Fruit fly (Drosophila melanogaster) whole organism, pupa: ENCODE data around the gene prt.

ENCODE experiments used
- CG10348 ChIP-seq: fragments of 200-800 bp; sonication (Bioruptor generic); IDR thresholded peaks from 2 replicates; pipeline ENCODE4 v1.3.6; 2022; ENCODE audit warnings: missing biosample characterization, missing genetic modification characterization
- CG12605 ChIP-seq: fragments of 200-800 bp; sonication (Bioruptor generic); IDR thresholded peaks from 2 replicates; pipeline ENCODE4 v1.3.6; 2022; ENCODE audit warnings: missing biosample characterization, missing genetic modification characterization
- CG13204 ChIP-seq: fragments of 200-800 bp; sonication (Bioruptor generic); optimal IDR thresholded peaks from 2 replicates; lab custom pipeline; 2018; ENCODE audit warnings: missing biosample characterization, mild to moderate bottlenecking, missing genetic modification characterization, moderate library complexity
- CG14655 ChIP-seq: fragments of 200-800 bp; sonication (Bioruptor generic); optimal IDR thresholded peaks from 3 replicates; lab custom pipeline; 2017; ENCODE audit warnings: mild to moderate bottlenecking, missing biosample characterization, missing genetic modification reagents, missing genetic modification characterization
- CG15710 ChIP-seq: fragments of 200-800 bp; sonication (Bioruptor generic); optimal IDR thresholded peaks from 2 replicates; lab custom pipeline; 2018; ENCODE audit warnings: missing biosample characterization, mild to moderate bottlenecking, missing genetic modification characterization, moderate library complexity
- CG17806 ChIP-seq: fragments of 200-800 bp; sonication (Bioruptor generic); optimal IDR thresholded peaks from 2 replicates; lab custom pipeline; 2018; ENCODE audit warnings: missing biosample characterization, mild to moderate bottlenecking, missing genetic modification characterization, moderate library complexity
- CG32121 ChIP-seq: fragments of 200-800 bp; sonication (Bioruptor generic); IDR thresholded peaks from 2 replicates; pipeline ENCODE4 v1.3.6; 2022; ENCODE audit warnings: missing biosample characterization, missing genetic modification characterization
- CG34367 ChIP-seq: fragments of 200-800 bp; sonication (Bioruptor generic); optimal IDR thresholded peaks from 2 replicates; lab custom pipeline; 2018; ENCODE audit warnings: missing biosample characterization, mild to moderate bottlenecking, missing genetic modification characterization
- CG4496 ChIP-seq: fragments of 200-800 bp; sonication (Bioruptor generic); IDR thresholded peaks from 3 replicates; pipeline ENCODE4 v1.3.6; 2022; ENCODE audit warnings: missing biosample characterization, missing genetic modification characterization
- CG8159 ChIP-seq: fragments of 200-800 bp; sonication (Bioruptor generic); optimal IDR thresholded peaks from 3 replicates; lab custom pipeline; 2018; ENCODE audit warnings: missing biosample characterization, mild to moderate bottlenecking, missing genetic modification characterization, moderate library complexity
- CG8301 ChIP-seq: fragments of 200-800 bp; sonication (Bioruptor generic); optimal IDR thresholded peaks from 2 replicates; lab custom pipeline; 2018; ENCODE audit warnings: missing biosample characterization, mild to moderate bottlenecking, missing genetic modification characterization
- CG9948 ChIP-seq: fragments of 200-800 bp; sonication (Bioruptor generic); optimal IDR thresholded peaks from 2 replicates; lab custom pipeline; 2018; ENCODE audit warnings: missing biosample characterization, mild to moderate bottlenecking, missing genetic modification characterization, moderate library complexity
- D1 ChIP-seq: fragments of 200-800 bp; sonication (Bioruptor generic); optimal IDR thresholded peaks from 2 replicates; lab custom pipeline; 2018; ENCODE audit warnings: missing biosample characterization, mild to moderate bottlenecking, missing genetic modification characterization, moderate library complexity
- EcR ChIP-seq: fragments of 200-800 bp; sonication (Bioruptor generic); optimal IDR thresholded peaks from 3 replicates; lab custom pipeline; 2019; ENCODE audit warnings: missing biosample characterization, missing genetic modification characterization, mild to moderate bottlenecking, moderate library complexity, missing genetic modification reagents
- Ets98B ChIP-seq: fragments of 200-800 bp; sonication (Bioruptor generic); IDR thresholded peaks from 2 replicates; pipeline ENCODE4 v1.3.6; 2022; ENCODE audit warnings: missing biosample characterization, missing genetic modification characterization
- Pif1A ChIP-seq: fragments of 200-800 bp; sonication (Bioruptor generic); optimal IDR thresholded peaks from 3 replicates; lab custom pipeline; 2016; ENCODE audit warnings: missing biosample characterization, missing genetic modification characterization
- Pif1B ChIP-seq: fragments of 200-800 bp; sonication (Bioruptor generic); optimal IDR thresholded peaks from 3 replicates; lab custom pipeline; 2016; ENCODE audit warnings: missing biosample characterization, missing genetic modification characterization
- Snoo ChIP-seq: fragments of 200-800 bp; sonication (Bioruptor generic); optimal IDR thresholded peaks from 3 replicates; lab custom pipeline; 2017; ENCODE audit warnings: missing biosample characterization, mild to moderate bottlenecking, missing genetic modification characterization, inconsistent platforms
- fd96Ca ChIP-seq: fragments of 200-800 bp; sonication (Bioruptor generic); IDR thresholded peaks from 3 replicates; pipeline ENCODE4 v1.3.6; 2022; ENCODE audit warnings: missing biosample characterization, missing genetic modification characterization
- gl ChIP-seq: fragments of 200-800 bp; sonication (Bioruptor generic); optimal IDR thresholded peaks from 2 replicates; lab custom pipeline; 2018; ENCODE audit warnings: missing biosample characterization, mild to moderate bottlenecking, missing genetic modification characterization
- rn ChIP-seq: fragments of 200-800 bp; sonication (Bioruptor generic); IDR thresholded peaks from 2 replicates; pipeline ENCODE4 v1.3.6; 2022; ENCODE audit warnings: missing biosample characterization, missing genetic modification characterization

Gene prt

dm6 chr3R:23724843-23725506 lies 26.1 kb upstream of the prt start:
- TF ChIP-seq CG10348 (GFP tag; lab: Robert Waterston, UW): no peak
- peak; percentile 61 for TF ChIP-seq EcR (GFP tag; lab: Kevin White, UChicago)

dm6 chr3R:23723381-23724034 lies 24.7 kb upstream of the prt start:
- TF ChIP-seq CG4496 (GFP tag; lab: Robert Waterston, UW): peak; percentile 55; the same call in 1 of the 3 replicates
- no peak; the same call in 1 of the 2 replicates for TF ChIP-seq CG12605 (GFP tag; lab: Robert Waterston, UW)
- TF ChIP-seq CG15710 (tag; lab: Kevin White, UChicago): peak; percentile 23
- no peak for TF ChIP-seq rn
- no peak for TF ChIP-seq CG13204 (GFP tag; lab: Kevin White, UChicago)
- no peak for TF ChIP-seq Pif1A (GFP tag; lab: Kevin White, UChicago)
- TF ChIP-seq Pif1B: peak; percentile 29
- TF ChIP-seq CG32121: peak; percentile 68
- TF ChIP-seq fd96Ca (GFP tag; lab: Robert Waterston, UW): peak; percentile 56
- TF ChIP-seq CG9948 (tag; lab: Kevin White, UChicago): no peak
- TF ChIP-seq Ets98B: peak; percentile 60
- TF ChIP-seq CG8159: peak; percentile 42
- peak; percentile 73 for TF ChIP-seq EcR (GFP tag; lab: Kevin White, UChicago)
- TF ChIP-seq CG10348 (GFP tag; lab: Robert Waterston, UW): no peak
- no peak for TF ChIP-seq D1 (tag; lab: Kevin White, UChicago)
- TF ChIP-seq CG34367 (tag; lab: Kevin White, UChicago): peak; percentile 41
- TF ChIP-seq CG8301 (tag; lab: Kevin White, UChicago): peak; percentile 40
- TF ChIP-seq Snoo (tag; lab: Kevin White, UChicago): no peak
- peak; percentile 40 for TF ChIP-seq CG14655 (GFP tag; lab: Kevin White, UChicago)
- TF ChIP-seq CG17806 (tag; lab: Kevin White, UChicago): peak; percentile 36
- peak; percentile 79 for TF ChIP-seq gl (tag; lab: Kevin White, UChicago)

- TF ChIP-seq CG34367 (tag; lab: Kevin White, UChicago) (peak; percentile 86), CG15710 (tag; lab: Kevin White, UChicago) (peak; percentile 93), CG8301 (tag; lab: Kevin White, UChicago) (peak; percentile 94), CG8159 (peak; percentile 97), CG13204 (GFP tag; lab: Kevin White, UChicago) (peak; percentile 55), CG32121 (peak; percentile 88), fd96Ca (GFP tag; lab: Robert Waterston, UW) (no peak), D1 (tag; lab: Kevin White, UChicago) (peak; percentile 96), Snoo (tag; lab: Kevin White, UChicago) (peak; percentile 87), rn (peak; percentile 86), Ets98B (peak; percentile 78), CG9948 (tag; lab: Kevin White, UChicago) (peak; percentile 96), EcR (GFP tag; lab: Kevin White, UChicago) (peak; percentile 41), CG10348 (GFP tag; lab: Robert Waterston, UW) (no peak; the same call in 1 of the 2 replicates), CG12605 (GFP tag; lab: Robert Waterston, UW) (peak; percentile 93), CG4496 (GFP tag; lab: Robert Waterston, UW) (peak; percentile 90), CG17806 (tag; lab: Kevin White, UChicago) (peak; percentile 94), CG14655 (GFP tag; lab: Kevin White, UChicago) (peak; percentile 89), Pif1B (peak; percentile 56), Pif1A (GFP tag; lab: Kevin White, UChicago) (peak; percentile 70), gl (tag; lab: Kevin White, UChicago) (peak; percentile 45)
Measured at dm6 chr3R:23722680-23723372, 24.0 kb upstream of the prt start, which contains the start of gene CG10365. Gene CG10365, plus strand, starts transcription at chr3R:23723331.

dm6 chr3R:23721936-23722335 lies 23.1 kb upstream of the prt start:
- TF ChIP-seq CG32121 (no peak), CG13204 (GFP tag; lab: Kevin White, UChicago) (no peak), D1 (tag; lab: Kevin White, UChicago) (peak; percentile 84), CG17806 (tag; lab: Kevin White, UChicago) (no peak), CG8301 (tag; lab: Kevin White, UChicago) (no peak), Pif1B (no peak), CG34367 (tag; lab: Kevin White, UChicago) (no peak), Pif1A (GFP tag; lab: Kevin White, UChicago) (no peak)
- TF ChIP-seq, all 21 proteins: peak for 1

dm6 chr3R:23721525-23721924 lies 22.7 kb upstream of the prt start, which contains the start of gene CG10232:
Gene CG10232, minus strand, starts transcription at chr3R:23721625.
- no peak for TF ChIP-seq CG13204 (GFP tag; lab: Kevin White, UChicago)
- TF ChIP-seq Ets98B: no peak
- TF ChIP-seq D1 (tag; lab: Kevin White, UChicago): no peak
- TF ChIP-seq EcR (GFP tag; lab: Kevin White, UChicago): no peak
- TF ChIP-seq CG4496 (GFP tag; lab: Robert Waterston, UW): no peak
- TF ChIP-seq gl (tag; lab: Kevin White, UChicago): no peak
- no peak for TF ChIP-seq CG12605 (GFP tag; lab: Robert Waterston, UW)
